Fruit fly (Drosophila melanogaster) whole organism, embryonic: ENCODE measurements around the gene CG34049.
A peak's percentile ranks its signal among the peaks of the same experiment; 100 is the strongest.

Experiments used
- Atf3 ChIP-seq: fragments of 200-800 bp; sonication (Bioruptor generic); optimal IDR thresholded peaks from 3 replicates; lab custom pipeline; 2016; ENCODE audit warnings: missing biosample characterization, missing genetic modification characterization
- B-H2 ChIP-seq: fragments of 200-800 bp; sonication (Bioruptor generic); optimal IDR thresholded peaks from 2 replicates; lab custom pipeline; 2018; ENCODE audit warnings: missing biosample characterization, mild to moderate bottlenecking, missing genetic modification characterization
- CG11560 ChIP-seq: fragments of 200-800 bp; sonication (Bioruptor generic); IDR thresholded peaks from 3 replicates; pipeline ENCODE4 v1.3.6; 2022; ENCODE audit warnings: missing biosample characterization, missing genetic modification characterization
- CG14014 ChIP-seq: fragments of 200-800 bp; sonication (Bioruptor generic); IDR thresholded peaks from 2 replicates; pipeline ENCODE4 v1.3.6; 2022; ENCODE audit warnings: missing biosample characterization, missing genetic modification characterization
- CG14441 ChIP-seq: fragments of 200-800 bp; sonication (Bioruptor generic); IDR thresholded peaks from 2 replicates; pipeline ENCODE4 v1.3.6; 2022; ENCODE audit warnings: missing biosample characterization, missing genetic modification characterization
- CG14667 ChIP-seq: fragments of 200-800 bp; sonication (Bioruptor generic); IDR thresholded peaks from 2 replicates; pipeline ENCODE4 v1.3.6; 2022; ENCODE audit warnings: missing biosample characterization, missing genetic modification characterization
- CG1647 ChIP-seq: fragments of 200-800 bp; sonication (Bioruptor generic); optimal IDR thresholded peaks from 3 replicates; lab custom pipeline; 2016; ENCODE audit warnings: missing biosample characterization, missing genetic modification characterization
- CG16779 ChIP-seq: fragments of 200-800 bp; sonication (Bioruptor generic); IDR thresholded peaks from 2 replicates; pipeline ENCODE4 v1.3.6; 2022; ENCODE audit warnings: missing biosample characterization, missing genetic modification characterization
- CG16863 ChIP-seq: fragments of 200-800 bp; sonication (Bioruptor generic); optimal IDR thresholded peaks from 3 replicates; lab custom pipeline; 2016; ENCODE audit warnings: missing biosample characterization, missing genetic modification characterization
- CG18764 ChIP-seq: fragments of 200-800 bp; sonication (Bioruptor generic); optimal IDR thresholded peaks from 3 replicates; lab custom pipeline; 2016; ENCODE audit warnings: missing biosample characterization, missing genetic modification characterization
- CG2199 ChIP-seq: fragments of 200-800 bp; sonication (Bioruptor generic); IDR thresholded peaks from 3 replicates; pipeline ENCODE4 v1.3.6; 2022; ENCODE audit warnings: missing biosample characterization, missing genetic modification characterization
- CG2889 ChIP-seq: fragments of 200-800 bp; sonication (Bioruptor generic); IDR thresholded peaks from 3 replicates; pipeline ENCODE4 v1.3.6; 2022; ENCODE audit warnings: missing biosample characterization, missing genetic modification characterization
- CG32532 ChIP-seq: fragments of 200-800 bp; sonication (Bioruptor generic); IDR thresholded peaks from 2 replicates; pipeline ENCODE4 v1.3.6; 2022; ENCODE audit warnings: missing biosample characterization, missing genetic modification characterization
- CG42726 ChIP-seq: fragments of 200-800 bp; sonication (Bioruptor generic); IDR thresholded peaks from 2 replicates; pipeline ENCODE4 v1.3.6; 2022; ENCODE audit warnings: missing biosample characterization, missing genetic modification characterization; ENCODE audit not compliant: partially characterized antibody
- CG4328 ChIP-seq: fragments of 200-800 bp; sonication (Bioruptor generic); optimal IDR thresholded peaks from 3 replicates; lab custom pipeline; 2017; ENCODE audit warnings: missing biosample characterization, missing genetic modification reagents, missing genetic modification characterization
- CG4617 ChIP-seq: fragments of 200-800 bp; sonication (Bioruptor generic); optimal IDR thresholded peaks from 3 replicates; lab custom pipeline; 2016; ENCODE audit warnings: missing biosample characterization, missing genetic modification characterization, borderline replicate concordance
- CG4730 ChIP-seq: fragments of 200-800 bp; sonication (Bioruptor generic); IDR thresholded peaks from 2 replicates; pipeline ENCODE4 v1.3.6; 2022; ENCODE audit warnings: missing biosample characterization, missing genetic modification characterization
- CG5180 ChIP-seq: fragments of 200-800 bp; sonication (Bioruptor generic); optimal IDR thresholded peaks from 3 replicates; lab custom pipeline; 2017; ENCODE audit warnings: missing biosample characterization, missing genetic modification characterization, mild to moderate bottlenecking, moderate library complexity, missing genetic modification reagents
- CG6175 ChIP-seq: fragments of 200-800 bp; sonication (Bioruptor generic); IDR thresholded peaks from 3 replicates; pipeline ENCODE4 v1.3.6; 2022; ENCODE audit warnings: missing biosample characterization, missing genetic modification characterization
- CG6689 ChIP-seq: fragments of 200-800 bp; sonication (Bioruptor generic); IDR thresholded peaks from 2 replicates; pipeline ENCODE4 v1.3.6; 2022; ENCODE audit warnings: missing biosample characterization, missing genetic modification characterization
- CoRest ChIP-seq: fragments of 200-800 bp; sonication (Bioruptor generic); optimal IDR thresholded peaks from 3 replicates; lab custom pipeline; 2018; ENCODE audit warnings: missing biosample characterization, mild to moderate bottlenecking, missing genetic modification characterization, moderate library complexity
- D19B ChIP-seq: fragments of 200-800 bp; sonication (Bioruptor generic); optimal IDR thresholded peaks from 2 replicates; lab custom pipeline; 2017; ENCODE audit warnings: missing biosample characterization, mild to moderate bottlenecking, missing genetic modification characterization
- Dp ChIP-seq: fragments of 200-800 bp; sonication (Bioruptor generic); optimal IDR thresholded peaks from 2 replicates; lab custom pipeline; 2018; ENCODE audit warnings: missing biosample characterization, mild to moderate bottlenecking, missing genetic modification characterization, moderate library complexity
- Ets97D ChIP-seq: fragments of 200-800 bp; sonication (Bioruptor generic); optimal IDR thresholded peaks from 3 replicates; lab custom pipeline; 2016; ENCODE audit warnings: missing biosample characterization, missing genetic modification characterization
- Fer1 ChIP-seq: fragments of 200-800 bp; sonication (Bioruptor generic); optimal IDR thresholded peaks from 2 replicates; lab custom pipeline; 2017; ENCODE audit warnings: missing biosample characterization, mild to moderate bottlenecking, missing genetic modification characterization
- GATAe ChIP-seq: fragments of 200-800 bp; sonication (Bioruptor generic); conservative IDR thresholded peaks from 2 replicates; pipeline ENCODE4 v1.3.6; 2022; ENCODE audit warnings: missing biosample characterization, missing genetic modification characterization
- Hr78 ChIP-seq, 2 experiments: fragments of 200-800 bp in 1 of 2; fragments of >200 bp in 1 of 2; sonication (Bioruptor generic) in 1 of 2; optimal IDR thresholded peaks; 2 replicates each; lab custom pipeline; 2017 to 2019; ENCODE audit warnings: missing biosample characterization in 2 of 2, missing genetic modification characterization in 2 of 2, mild to moderate bottlenecking in 1 of 2, moderate library complexity in 1 of 2
- Mrtf ChIP-seq: fragments of 200-800 bp; sonication (Bioruptor generic); IDR thresholded peaks from 3 replicates; pipeline ENCODE4 v1.3.6; 2022; ENCODE audit warnings: missing biosample characterization, missing genetic modification characterization
- NFAT ChIP-seq: fragments of 200-800 bp; sonication (Bioruptor generic); IDR thresholded peaks from 2 replicates; pipeline ENCODE4 v1.3.6; 2022; ENCODE audit warnings: missing biosample characterization, missing genetic modification characterization
- Neu2 ChIP-seq: fragments of 200-800 bp; sonication (Bioruptor generic); optimal IDR thresholded peaks from 3 replicates; lab custom pipeline; 2016; ENCODE audit warnings: missing biosample characterization, missing genetic modification characterization, borderline replicate concordance
- Tbp ChIP-seq: fragments of >200 bp; optimal IDR thresholded peaks from 2 replicates; lab custom pipeline; 2018; ENCODE audit warnings: missing biosample characterization, missing genetic modification characterization
- Usf ChIP-seq: fragments of 200-800 bp; sonication (Bioruptor generic); optimal IDR thresholded peaks from 2 replicates; lab custom pipeline; 2017; ENCODE audit warnings: missing genotype, missing biosample characterization, missing genetic modification characterization
- YL-1 ChIP-seq: fragments of 200-800 bp; sonication (Bioruptor generic); optimal IDR thresholded peaks from 3 replicates; lab custom pipeline; 2017; ENCODE audit warnings: missing biosample characterization, mild to moderate bottlenecking, missing genetic modification characterization
- ac ChIP-seq: fragments of 200-800 bp; sonication (Bioruptor generic); optimal IDR thresholded peaks from 3 replicates; lab custom pipeline; 2017; ENCODE audit warnings: missing biosample characterization, mild to moderate bottlenecking, missing genetic modification characterization
- bigmax ChIP-seq: fragments of 200-800 bp; sonication (Bioruptor generic); optimal IDR thresholded peaks from 2 replicates; lab custom pipeline; 2018; ENCODE audit warnings: missing biosample characterization, mild to moderate bottlenecking, missing genetic modification characterization
- caup ChIP-seq: fragments of 200-800 bp; sonication (Bioruptor generic); optimal IDR thresholded peaks from 3 replicates; lab custom pipeline; 2017; ENCODE audit warnings: missing biosample characterization, mild to moderate bottlenecking, missing genetic modification characterization, moderate library complexity; ENCODE audit not compliant: severe bottlenecking
- cg ChIP-seq: fragments of 200-800 bp; sonication (Bioruptor generic); optimal IDR thresholded peaks from 3 replicates; lab custom pipeline; 2019; ENCODE audit warnings: missing biosample characterization, mild to moderate bottlenecking, missing genetic modification characterization, moderate library complexity
- dimm ChIP-seq: fragments of 200-800 bp; sonication (Bioruptor generic); IDR thresholded peaks from 2 replicates; pipeline ENCODE4 v1.3.6; 2022; ENCODE audit warnings: missing biosample characterization, missing genetic modification characterization
- fd64A ChIP-seq: fragments of 200-800 bp; sonication (Bioruptor generic); optimal IDR thresholded peaks from 3 replicates; lab custom pipeline; 2018; ENCODE audit warnings: missing biosample characterization, mild to moderate bottlenecking, missing genetic modification characterization
- fu2 ChIP-seq: fragments of 200-800 bp; sonication (Bioruptor generic); optimal IDR thresholded peaks from 2 replicates; lab custom pipeline; 2016; ENCODE audit warnings: missing biosample characterization, missing genetic modification characterization
- gem ChIP-seq: fragments of 200-800 bp; sonication (Bioruptor generic); optimal IDR thresholded peaks from 2 replicates; lab custom pipeline; 2019; ENCODE audit warnings: missing biosample characterization, mild to moderate bottlenecking, missing genetic modification characterization, moderate library complexity
- grau ChIP-seq: fragments of 200-800 bp; optimal IDR thresholded peaks from 3 replicates; lab custom pipeline; 2019; ENCODE audit warnings: missing biosample characterization, mild to moderate bottlenecking, missing genetic modification characterization, moderate library complexity
- luna ChIP-seq: fragments of 200-800 bp; sonication (Bioruptor generic); optimal IDR thresholded peaks from 2 replicates; lab custom pipeline; 2016; ENCODE audit warnings: missing biosample characterization, missing genetic modification characterization
- peb ChIP-seq: fragments of 200-800 bp; sonication (Bioruptor generic); IDR thresholded peaks from 2 replicates; pipeline ENCODE4 v1.3.6; 2022; ENCODE audit warnings: missing biosample characterization, missing genetic modification characterization
- sens-2 ChIP-seq: fragments of 200-800 bp; sonication (Bioruptor generic); IDR thresholded peaks from 2 replicates; pipeline ENCODE4 v1.3.6; 2022; ENCODE audit warnings: missing biosample characterization, missing genetic modification characterization
- slbo ChIP-seq: fragments of 200-800 bp; sonication (Bioruptor generic); IDR thresholded peaks from 2 replicates; pipeline ENCODE4 v1.3.6; 2022; ENCODE audit warnings: missing biosample characterization, missing genetic modification characterization
- wek ChIP-seq: fragments of 200-800 bp; sonication (Bioruptor generic); optimal IDR thresholded peaks from 3 replicates; lab custom pipeline; 2018; ENCODE audit warnings: missing biosample characterization, mild to moderate bottlenecking, missing genetic modification characterization, moderate library complexity
- zf30C ChIP-seq: fragments of 200-800 bp; sonication (Bioruptor generic); optimal IDR thresholded peaks from 3 replicates; lab custom pipeline; 2018; ENCODE audit warnings: missing biosample characterization, mild to moderate bottlenecking, missing genetic modification characterization

CG34049 gene

dm6 chr2L:2226259-2227121 is 38.6 kb downstream of the CG34049 start, which contains the start of the genes CG15387 and sau (continued):
- peak; percentile 65 for TF ChIP-seq zf30C
- TF ChIP-seq YL-1: peak; percentile 29
- peak; percentile 48 for TF ChIP-seq wek
- peak; percentile 94 for TF ChIP-seq B-H2 (GFP tag; lab: Kevin White, UChicago)
- TF ChIP-seq CG14014: peak; percentile 82
- TF ChIP-seq Neu2 (GFP tag; lab: Kevin White, UChicago): no peak
- peak; percentile 92 for TF ChIP-seq Ets97D
- peak; percentile 55; the same call in 1 of the 2 replicates for TF ChIP-seq peb (GFP tag; lab: Robert Waterston, UW)
- peak; percentile 49; the same call in 2 of the 3 replicates for TF ChIP-seq CG11560 (tag; lab: Robert Waterston, UW)
- peak; percentile 91 for TF ChIP-seq fu2 (GFP tag; lab: Kevin White, UChicago)
- TF ChIP-seq CG16863 (GFP tag; lab: Kevin White, UChicago): peak; percentile 92
- peak; percentile 88 for TF ChIP-seq caup
- no peak; the same call in 1 of the 2 replicates for TF ChIP-seq GATAe (GFP tag; lab: Robert Waterston, UW)
- peak; percentile 56 for TF ChIP-seq D19B (GFP tag; lab: Kevin White, UChicago)
- peak; percentile 45 for TF ChIP-seq ac (GFP tag; lab: Kevin White, UChicago)
- TF ChIP-seq dimm (GFP tag; lab: Robert Waterston, UW): no peak
- TF ChIP-seq CG1647 (GFP tag; lab: Kevin White, UChicago): peak; percentile 72
- TF ChIP-seq Tbp (GFP tag; lab: Kevin White, UChicago): no peak
- TF ChIP-seq CG4617 (GFP tag; lab: Kevin White, UChicago): peak; percentile 94
- TF ChIP-seq cg (GFP tag; lab: Kevin White, UChicago): peak; percentile 73
- TF ChIP-seq CG16779 (GFP tag; lab: Robert Waterston, UW): peak; percentile 64
- peak; percentile 87 for TF ChIP-seq CG32532 (GFP tag; lab: Robert Waterston, UW)
- TF ChIP-seq bigmax (GFP tag; lab: Kevin White, UChicago): no peak
- TF ChIP-seq sens-2 (GFP tag; lab: Robert Waterston, UW): no peak
- TF ChIP-seq CG14441 (GFP tag; lab: Robert Waterston, UW): peak; percentile 82
- TF ChIP-seq CoRest (tag; lab: Kevin White, UChicago): peak; percentile 91
- 0 out of 3 replicates have a peak, but pooled peaks have one; percentile 76 for TF ChIP-seq CG2199
- TF ChIP-seq Hr78 (GFP tag; optimal IDR thresholded peaks at IDR 0.05; lab: Kevin White, UChicago): peak in 1 of 2 experiments; percentile 51
- peak; percentile 16 for TF ChIP-seq Dp (GFP tag; lab: Kevin White, UChicago)
- TF ChIP-seq Fer1 (GFP tag; lab: Kevin White, UChicago): peak; percentile 87
- TF ChIP-seq CG5180 (GFP tag; lab: Kevin White, UChicago): peak; percentile 63
- TF ChIP-seq CG6689 (GFP tag; lab: Robert Waterston, UW): peak; percentile 83
- TF ChIP-seq CG6175 (GFP tag; lab: Robert Waterston, UW): peak; percentile 11; the same call in 1 of the 3 replicates
- TF ChIP-seq NFAT: no peak; the same call in none of the 2 replicates
- TF ChIP-seq CG18764: peak; percentile 73
- peak; percentile 66 for TF ChIP-seq CG4730 (GFP tag; lab: Robert Waterston, UW)
- TF ChIP-seq CG4328 (GFP tag; lab: Kevin White, UChicago): peak; percentile 88
- TF ChIP-seq CG14667: peak; percentile 65
- TF ChIP-seq CG42726: peak; percentile 70; the same call in 1 of the 2 replicates
- TF ChIP-seq slbo (GFP tag; lab: Robert Waterston, UW): peak; percentile 89
- peak; percentile 86 for TF ChIP-seq Atf3 (GFP tag; lab: Kevin White, UChicago)
- TF ChIP-seq Usf (GFP tag; lab: Kevin White, UChicago): peak; percentile 64
- peak; percentile 91 for TF ChIP-seq gem (tag; lab: Kevin White, UChicago)
- TF ChIP-seq fd64A (GFP tag; lab: Kevin White, UChicago): peak; percentile 32
- peak; percentile 87 for TF ChIP-seq luna (GFP tag; lab: Kevin White, UChicago)
- TF ChIP-seq Mrtf (GFP tag; lab: Robert Waterston, UW): peak; percentile 70; the same call in 2 of the 3 replicates
- peak; percentile 86 for TF ChIP-seq grau (tag; lab: Kevin White, UChicago)
- TF ChIP-seq CG2889 (GFP tag; lab: Robert Waterston, UW): peak; percentile 79
